Worm (Caenorhabditis elegans): ENCODE results near the gene col-180.

The col-180 gene

ce11 chrX:11684261-11684660 lies 27.8 kb downstream of the col-180 start, which contains the start of gene hnd-1:
TSS of gene hnd-1 (plus strand) at chrX:11684561.
- TF ChIP-seq mdl-1 (tag; optimal IDR thresholded peaks at IDR 0.05) (no peak), efl-1 (optimal IDR thresholded peaks at IDR 0.05) (no peak), efl-1 (GFP tag; optimal IDR thresholded peaks at IDR 0.05 in 1 of 2) (peak in 1 of 2 experiments; percentile 27), unc-98 (GFP tag; IDR thresholded peaks at IDR 0.05) (no peak)

DNA sequence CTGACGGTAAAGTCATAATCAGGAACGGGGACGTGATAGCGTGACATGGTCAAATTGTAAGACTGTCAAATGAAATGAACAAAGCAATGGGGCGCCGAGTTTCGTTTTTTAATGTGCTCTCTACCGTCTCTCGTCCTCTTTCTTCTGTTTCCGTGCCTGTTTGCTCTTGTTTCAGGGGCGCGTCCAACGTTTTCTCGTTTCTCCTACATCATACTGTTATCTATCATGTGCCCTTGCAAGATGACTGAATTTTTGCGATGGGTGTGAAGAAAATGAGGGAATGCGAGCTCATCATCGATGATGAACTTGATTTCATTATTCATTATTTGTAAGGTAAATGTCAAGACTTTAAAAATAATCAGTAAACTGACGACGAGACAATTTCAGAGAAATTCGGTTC lies 31.2 kb downstream of the col-180 start, which contains the start of gene T04F8.7:
Gene T04F8.7 (minus strand): TSS at position 130 of the 400 bp plus-strand sequence.
- TF ChIP-seq nhr-85 (tag) (no peak), elt-2 (tag; optimal IDR thresholded peaks at IDR 0.05) (peak; percentile 71), lin-35 (GFP tag; optimal IDR thresholded peaks at IDR 0.05) (peak in 1 of 2 experiments; percentile 30), mdl-1 (tag; optimal IDR thresholded peaks at IDR 0.05) (no peak), efl-1 (optimal IDR thresholded peaks at IDR 0.05) (no peak), efl-1 (GFP tag; optimal IDR thresholded peaks at IDR 0.05 in 1 of 2) (no peak)

- no peak for TF ChIP-seq unc-62 (GFP tag; optimal IDR thresholded peaks at IDR 0.05)
These were observed 32.7 kb downstream of the col-180 start for ce11 chrX:11679211-11679977.

ce11 chrX:11675573-11675972 lies 36.5 kb downstream of the col-180 start:
- TF ChIP-seq tbx-2 (tag; optimal IDR thresholded peaks at IDR 0.05) (peak; percentile 6), efl-1 (optimal IDR thresholded peaks at IDR 0.05) (no peak), efl-1 (GFP tag; optimal IDR thresholded peaks at IDR 0.05 in 1 of 2) (no peak), nhr-71 (tag; optimal IDR thresholded peaks at IDR 0.05) (no peak), ztf-11 (tag; optimal IDR thresholded peaks at IDR 0.05) (peak in 1 of 2 experiments; percentile 65)

DNA sequence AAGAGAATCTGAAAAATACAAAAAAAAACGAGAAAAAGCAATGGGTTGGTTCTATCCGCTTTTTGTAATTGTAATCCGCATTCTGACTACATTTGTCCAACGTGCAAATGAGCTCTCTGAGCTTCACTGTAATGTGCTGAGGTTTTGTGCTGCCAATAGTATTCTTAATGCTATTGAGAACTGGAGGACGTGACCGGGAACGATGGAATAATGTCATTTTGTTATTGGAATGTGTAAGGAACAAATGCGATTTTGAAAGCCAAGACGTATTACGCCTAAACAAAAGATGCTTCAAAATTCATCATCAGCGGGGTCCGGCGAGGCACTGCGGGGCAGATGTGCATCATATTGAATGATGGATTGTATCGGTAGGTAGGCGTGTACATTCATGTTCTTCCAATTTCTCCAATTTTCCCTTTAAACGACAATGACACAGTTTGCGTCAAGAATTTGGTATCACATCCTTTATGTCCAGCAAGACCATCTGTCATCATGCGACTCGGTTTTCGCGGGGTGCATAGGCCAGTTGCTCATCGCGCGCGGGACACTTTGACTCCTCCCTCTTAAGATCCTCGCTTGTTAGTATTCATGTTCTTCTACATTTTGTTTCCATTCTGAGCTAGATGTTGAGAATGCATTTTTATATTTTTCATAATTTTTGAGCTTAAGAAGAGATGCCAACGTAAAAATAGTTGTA lies 38.9 kb downstream of the col-180 start:
- peak in 1 of 2 experiments; percentile 37 for TF ChIP-seq ztf-11 (tag; optimal IDR thresholded peaks at IDR 0.05)
- TF ChIP-seq fkh-10 (GFP tag; optimal IDR thresholded peaks at IDR 0.05) = no peak
- TF ChIP-seq tbx-2 (tag; optimal IDR thresholded peaks at IDR 0.05) = peak; percentile 3

DNA sequence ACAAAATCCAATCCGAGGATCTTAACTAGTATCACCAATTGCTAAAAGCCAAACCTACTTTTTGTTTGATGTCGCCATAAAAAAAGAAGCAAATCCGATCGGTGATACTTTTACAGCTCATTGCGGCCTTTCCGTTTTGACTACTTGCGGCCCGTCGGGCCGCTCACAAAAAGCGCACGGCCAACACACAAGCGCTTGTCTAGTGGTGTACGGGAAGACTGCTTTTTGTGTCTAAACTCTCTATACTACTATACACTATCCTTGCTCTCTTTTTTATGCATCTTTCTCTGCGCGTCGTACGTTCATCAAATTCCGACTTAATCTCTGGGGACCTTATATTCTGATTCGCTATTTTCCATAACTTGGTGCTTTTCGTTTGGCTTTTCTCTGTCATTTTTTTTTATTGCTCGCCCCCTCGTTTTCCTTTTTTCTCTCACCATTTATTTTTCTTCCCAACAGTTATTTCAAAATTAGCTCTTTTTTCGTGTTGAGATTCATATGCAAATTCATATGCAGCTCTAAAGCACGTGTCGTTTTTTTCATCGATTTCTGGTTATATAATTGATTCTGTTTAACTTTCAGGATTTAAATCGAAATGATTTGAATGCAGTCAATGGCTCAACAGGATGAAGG lies 45.4 kb downstream of the col-180 start, which contains the start of gene noca-2:
Gene noca-2 (plus strand): TSS at position 583 of the 633 bp plus-strand sequence.
- TF ChIP-seq nhr-19 (GFP tag; conservative IDR thresholded peaks at IDR 0.05) (no peak), nhr-90 (tag; optimal IDR thresholded peaks at IDR 0.05; ENCODE audit: poor library complexity) (no peak), nhr-77 (tag; optimal IDR thresholded peaks at IDR 0.05) (no peak), nhr-11 (tag; optimal IDR thresholded peaks at IDR 0.05) (no peak), ceh-82 (tag; optimal IDR thresholded peaks at IDR 0.05) (peak; percentile 3 to 39 (median 8)), rnt-1 (tag; optimal IDR thresholded peaks at IDR 0.05) (peak; percentile 21), ces-1 (GFP tag; optimal IDR thresholded peaks at IDR 0.05) (no peak), aly-2 (tag; optimal IDR thresholded peaks at IDR 0.05) (no peak), egl-13 (tag; optimal IDR thresholded peaks at IDR 0.05) (no peak), hlh-17 (GFP tag; optimal IDR thresholded peaks at IDR 0.05; ENCODE audit: borderline replicate concordance) (no peak), snpc-4 (tag; optimal IDR thresholded peaks at IDR 0.05) (no peak), C16A3.4 (tag; optimal IDR thresholded peaks at IDR 0.05) (no peak), mdl-1 (tag; optimal IDR thresholded peaks at IDR 0.05) (no peak), ama-1 (optimal IDR thresholded peaks at IDR 0.05) (no peak), swsn-7 (tag; optimal IDR thresholded peaks at IDR 0.05) (peak; percentile 26), lin-35 (GFP tag; optimal IDR thresholded peaks at IDR 0.05) (no peak), lin-13 (GFP tag; optimal IDR thresholded peaks at IDR 0.05) (no peak), unc-30 (tag; optimal IDR thresholded peaks at IDR 0.05) (no peak), nhr-85 (tag) (peak; percentile 46), blmp-1 (tag; optimal IDR thresholded peaks at IDR 0.05) (peak; percentile 11), Y116A8C.19 (tag; optimal IDR thresholded peaks at IDR 0.05; ENCODE audit: borderline replicate concordance) (no peak), vab-15 (tag; optimal IDR thresholded peaks at IDR 0.05) (no peak), nhr-20 (tag; optimal IDR thresholded peaks at IDR 0.05) (peak; percentile 13), tbx-2 (tag; optimal IDR thresholded peaks at IDR 0.05) (peak; percentile 12), nhr-12 (tag; optimal IDR thresholded peaks at IDR 0.05) (no peak), elt-3 (tag; optimal IDR thresholded peaks at IDR 0.05) (no peak), aha-1 (tag; optimal IDR thresholded peaks at IDR 0.05) (no peak), efl-3 (GFP tag; optimal IDR thresholded peaks at IDR 0.05) (no peak), mef-2 (tag; optimal IDR thresholded peaks at IDR 0.05) (no peak), mep-1 (tag; optimal IDR thresholded peaks at IDR 0.05) (peak; percentile 12)

Measured in whole organism, L1 larva.